Fruit fly (Drosophila melanogaster): ENCODE data around the gene Muted.
A peak's percentile ranks its signal among the peaks of the same experiment; 100 is the strongest.

The Muted gene

DNA sequence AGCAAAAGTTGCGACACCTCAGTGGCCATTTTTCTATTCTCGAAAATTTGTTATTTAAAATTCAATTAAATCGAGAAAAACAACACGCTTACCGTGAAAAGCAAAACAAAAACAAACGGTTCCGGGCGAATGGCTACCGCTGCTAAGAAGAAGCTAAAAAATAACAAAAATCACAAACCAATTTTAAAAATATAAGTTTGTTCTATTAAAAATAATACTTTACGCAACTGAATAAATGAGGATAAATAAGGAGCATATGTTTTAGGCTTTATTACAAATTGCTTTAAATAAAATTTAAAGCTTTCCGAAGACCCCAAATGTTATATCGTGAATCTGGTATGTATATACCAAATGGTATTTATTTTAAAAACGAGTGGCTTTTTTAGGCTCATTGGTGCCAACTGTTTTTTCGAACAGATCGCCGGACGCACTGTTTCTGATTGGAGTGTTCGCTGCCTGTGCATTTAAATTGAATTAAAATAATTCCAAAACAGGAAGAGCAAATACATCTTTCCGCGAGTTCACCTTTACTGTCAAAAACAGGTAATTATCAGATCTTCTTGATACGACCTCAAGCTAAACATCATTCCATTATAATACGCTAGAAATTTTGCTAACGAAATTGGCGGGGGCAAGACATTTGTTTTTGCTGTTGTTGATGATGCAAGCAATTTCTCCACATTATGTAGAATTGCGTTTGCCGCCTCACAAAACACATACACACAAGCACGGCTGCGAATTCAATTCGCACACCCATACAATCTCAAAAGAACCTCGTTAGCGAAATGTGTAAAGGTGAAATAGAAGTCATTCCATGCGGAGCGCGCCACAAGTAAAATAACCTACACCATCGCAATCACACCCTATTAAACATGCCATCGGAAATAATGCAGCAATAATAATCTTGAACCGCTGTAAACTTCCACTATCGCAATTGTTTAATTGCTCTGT, 5.0 kb downstream of the Muted start, which contains the start of the genes Polr3F and PyK:
Gene Polr3F, minus strand, starts transcription at position 248 of the 951 bp plus-strand sequence.
Gene PyK, plus strand, starts transcription at position 411 of the 951 bp plus-strand sequence.
- peak; percentile 28 for TF ChIP-seq HLH106 (tag; optimal IDR thresholded peaks at IDR 0.05)
- TF ChIP-seq Dif (GFP tag; optimal IDR thresholded peaks at IDR 0.05; ENCODE audit: partially characterized antibody), result no peak
- peak; percentile 53 for TF ChIP-seq dsf (GFP tag; optimal IDR thresholded peaks at IDR 0.05; ENCODE audit: borderline replicate concordance)
- TF ChIP-seq Myc (optimal IDR thresholded peaks at IDR 0.05), result peak; percentile 0
- TF ChIP-seq jim (GFP tag; optimal IDR thresholded peaks at IDR 0.05), result no peak
- TF ChIP-seq rgr (GFP tag; optimal IDR thresholded peaks at IDR 0.05), result peak; percentile 8
- TF ChIP-seq br (GFP tag; optimal IDR thresholded peaks at IDR 0.05), result no peak
- TF ChIP-seq N (GFP tag; optimal IDR thresholded peaks at IDR 0.05), result no peak
- TF ChIP-seq Dfd (GFP tag; optimal IDR thresholded peaks at IDR 0.05), result no peak
- no peak for TF ChIP-seq psq (GFP tag; optimal IDR thresholded peaks at IDR 0.05)
- peak; percentile 31 for TF ChIP-seq Sp1 (GFP tag; optimal IDR thresholded peaks at IDR 0.05)
- TF ChIP-seq dl (GFP tag; optimal IDR thresholded peaks at IDR 0.05; ENCODE audit: insufficient read depth in 1 of 2, partially characterized antibody in 2 of 2), result no peak
- TF ChIP-seq brk (GFP tag; optimal IDR thresholded peaks at IDR 0.05), result no peak
- TF ChIP-seq dmrt93B (GFP tag; optimal IDR thresholded peaks at IDR 0.05), result no peak
- TF ChIP-seq Rel (GFP tag; optimal IDR thresholded peaks at IDR 0.05), result no peak
- TF ChIP-seq Rel (tag; optimal IDR thresholded peaks at IDR 0.05), result peak; percentile 10
- TF ChIP-seq foxo (GFP tag; optimal IDR thresholded peaks at IDR 0.05), result peak in 1 of 2 experiments; percentile 42
- peak; percentile 37 for TF ChIP-seq Hnf4 (GFP tag; optimal IDR thresholded peaks at IDR 0.05)
- peak; percentile 50 for TF ChIP-seq sv (GFP tag; optimal IDR thresholded peaks at IDR 0.05)
- no peak for TF ChIP-seq Hr78 (GFP tag; optimal IDR thresholded peaks at IDR 0.05)
- no peak for TF ChIP-seq tai (GFP tag; optimal IDR thresholded peaks at IDR 0.05)
- TF ChIP-seq Hr83 (GFP tag; optimal IDR thresholded peaks at IDR 0.05; ENCODE audit: poor library complexity, severe bottlenecking), result no peak
- no peak for TF ChIP-seq Abd-B (GFP tag; optimal IDR thresholded peaks at IDR 0.05)
- peak; percentile 28 for TF ChIP-seq ey (GFP tag; optimal IDR thresholded peaks at IDR 0.05)
- no peak for TF ChIP-seq GATAd (GFP tag; optimal IDR thresholded peaks at IDR 0.05)
- no peak for TF ChIP-seq usp (GFP tag; optimal IDR thresholded peaks at IDR 0.05)
- peak; percentile 14 for TF ChIP-seq OdsH (GFP tag; optimal IDR thresholded peaks at IDR 0.05)
- TF ChIP-seq CrebA (GFP tag; optimal IDR thresholded peaks at IDR 0.05; ENCODE audit: borderline replicate concordance), result no peak
- TF ChIP-seq Vsx2 (GFP tag; optimal IDR thresholded peaks at IDR 0.05; ENCODE audit: partially characterized antibody), result no peak
- TF ChIP-seq Jra (GFP tag; optimal IDR thresholded peaks at IDR 0.05), result peak; percentile 19
- TF ChIP-seq lola (GFP tag; optimal IDR thresholded peaks at IDR 0.05), result no peak
- no peak for TF ChIP-seq CG32264 (GFP tag; optimal IDR thresholded peaks at IDR 0.05)
- TF ChIP-seq Mio (GFP tag; optimal IDR thresholded peaks at IDR 0.05), result no peak
- peak; percentile 46 for TF ChIP-seq h (GFP tag; optimal IDR thresholded peaks at IDR 0.05)
- no peak for TF ChIP-seq pan (optimal IDR thresholded peaks at IDR 0.05)
- no peak for TF ChIP-seq sage (GFP tag; optimal IDR thresholded peaks at IDR 0.05)
- TF ChIP-seq woc (GFP tag; optimal IDR thresholded peaks at IDR 0.05), result no peak
- no peak for TF ChIP-seq fru (GFP tag; optimal IDR thresholded peaks at IDR 0.05)
- peak; percentile 12 for TF ChIP-seq CG9705 (GFP tag; optimal IDR thresholded peaks at IDR 0.05)

DNA sequence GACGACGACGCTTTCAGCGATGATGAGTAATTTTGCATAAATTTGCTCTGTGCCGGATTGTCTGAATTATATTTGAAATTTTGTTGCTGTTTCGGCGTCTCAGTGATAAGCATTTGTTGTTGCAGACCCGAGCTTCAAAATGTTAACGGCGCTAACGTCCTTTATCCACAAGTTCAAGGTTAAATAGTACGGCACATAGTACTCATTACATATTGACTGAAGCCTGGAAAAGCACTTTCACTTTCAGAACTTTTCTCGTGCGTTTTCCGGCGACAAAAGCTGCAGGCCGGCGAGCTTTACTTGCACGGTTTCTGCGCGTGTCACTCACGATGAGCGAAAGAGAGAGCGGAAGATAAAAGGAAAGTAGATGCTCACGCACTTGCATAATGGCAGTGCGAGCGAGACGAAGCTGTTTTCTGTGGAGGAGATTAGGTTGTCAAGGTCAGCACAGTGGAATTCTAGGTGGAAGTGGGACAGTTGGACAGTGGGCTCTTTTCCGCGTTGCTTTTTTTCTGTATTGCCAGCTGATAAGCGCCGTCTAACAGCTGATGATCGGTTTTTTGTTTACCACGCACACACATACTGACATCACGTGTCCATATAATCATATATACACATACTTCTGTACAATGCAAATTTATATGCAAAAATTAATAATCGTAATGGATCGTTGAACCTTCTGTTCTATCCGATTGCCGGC, 5.8 kb downstream of the Muted start:
- TF ChIP-seq dmrt93B (GFP tag; optimal IDR thresholded peaks at IDR 0.05) (no peak), Myc (optimal IDR thresholded peaks at IDR 0.05) (no peak), tai (GFP tag; optimal IDR thresholded peaks at IDR 0.05) (no peak), lola (GFP tag; optimal IDR thresholded peaks at IDR 0.05) (no peak), sv (GFP tag; optimal IDR thresholded peaks at IDR 0.05) (no peak), fru (GFP tag; optimal IDR thresholded peaks at IDR 0.05) (no peak), pan (optimal IDR thresholded peaks at IDR 0.05) (no peak), psq (GFP tag; optimal IDR thresholded peaks at IDR 0.05) (no peak), br (GFP tag; optimal IDR thresholded peaks at IDR 0.05) (no peak), CrebA (GFP tag; optimal IDR thresholded peaks at IDR 0.05; ENCODE audit: borderline replicate concordance) (no peak), jim (GFP tag; optimal IDR thresholded peaks at IDR 0.05) (no peak), h (GFP tag; optimal IDR thresholded peaks at IDR 0.05) (no peak), CG9705 (GFP tag; optimal IDR thresholded peaks at IDR 0.05) (no peak), Hr83 (GFP tag; optimal IDR thresholded peaks at IDR 0.05; ENCODE audit: poor library complexity, severe bottlenecking) (no peak), CG32264 (GFP tag; optimal IDR thresholded peaks at IDR 0.05) (no peak)
